Fruit fly (Drosophila melanogaster) whole organism, adult: Measurements from ENCODE around the gene CG10252.
A peak's percentile ranks its signal among the peaks of the same experiment; 100 is the strongest.

Experiments used
- CG11617 ChIP-seq: fragments of 200-800 bp; sonication (Bioruptor generic); optimal IDR thresholded peaks from 2 replicates; lab custom pipeline; 2017; ENCODE audit warnings: mild to moderate bottlenecking, missing biosample characterization, missing genetic modification reagents, missing genetic modification characterization
- CG12768 ChIP-seq: fragments of 200-800 bp; sonication (Bioruptor generic); optimal IDR thresholded peaks from 2 replicates; lab custom pipeline; 2017; ENCODE audit warnings: missing biosample characterization, missing genetic modification characterization, mild to moderate bottlenecking, moderate library complexity, missing genetic modification reagents
- CG14711 ChIP-seq: fragments of 200-800 bp; sonication (Bioruptor generic); optimal IDR thresholded peaks from 2 replicates; lab custom pipeline; 2018; ENCODE audit warnings: missing biosample characterization, mild to moderate bottlenecking, missing genetic modification characterization, moderate library complexity
- CG1620 ChIP-seq: fragments of 200-800 bp; sonication (Bioruptor generic); optimal IDR thresholded peaks from 2 replicates; lab custom pipeline; 2016; ENCODE audit warnings: missing biosample characterization, missing genetic modification characterization
- CG33017 ChIP-seq: fragments of 200-800 bp; sonication (Bioruptor generic); optimal IDR thresholded peaks from 2 replicates; lab custom pipeline; 2018; ENCODE audit warnings: missing biosample characterization, mild to moderate bottlenecking, missing genetic modification characterization, moderate library complexity
- CG5204 ChIP-seq: fragments of 200-800 bp; sonication (Bioruptor generic); optimal IDR thresholded peaks from 2 replicates; lab custom pipeline; 2016; ENCODE audit warnings: missing biosample characterization, missing genetic modification characterization
- CG7045 ChIP-seq: fragments of 200-800 bp; sonication (Bioruptor generic); optimal IDR thresholded peaks from 2 replicates; lab custom pipeline; 2017; ENCODE audit warnings: missing biosample characterization, mild to moderate bottlenecking, missing genetic modification characterization
- CG7101 ChIP-seq: fragments of 200-800 bp; sonication (Bioruptor generic); optimal IDR thresholded peaks from 2 replicates; lab custom pipeline; 2018; ENCODE audit warnings: missing biosample characterization, mild to moderate bottlenecking, missing genetic modification characterization, moderate library complexity
- Clk ChIP-seq: fragments of 200-800 bp; sonication (Bioruptor generic); optimal IDR thresholded peaks from 2 replicates; lab custom pipeline; 2017; ENCODE audit warnings: missing biosample characterization, missing genetic modification characterization
- Crg-1 ChIP-seq: fragments of 200-800 bp; sonication (Bioruptor generic); optimal IDR thresholded peaks from 2 replicates; lab custom pipeline; 2016; ENCODE audit warnings: missing biosample characterization, missing genetic modification characterization
- Hr96 ChIP-seq: fragments of 200-800 bp; sonication (Bioruptor generic); optimal IDR thresholded peaks from 2 replicates; lab custom pipeline; 2016; ENCODE audit warnings: missing biosample characterization, missing genetic modification characterization
- Mnt ChIP-seq: fragments of 200-800 bp; sonication (Bioruptor generic); optimal IDR thresholded peaks from 2 replicates; lab custom pipeline; 2016; ENCODE audit warnings: missing biosample characterization, mild to moderate bottlenecking, missing genetic modification characterization
- bab1 ChIP-seq: fragments of 200-800 bp; sonication (Bioruptor generic); optimal IDR thresholded peaks from 3 replicates; lab custom pipeline; 2019; ENCODE audit warnings: missing biosample characterization, mild to moderate bottlenecking, missing genetic modification characterization, moderate library complexity
- cic ChIP-seq: fragments of 200-800 bp; sonication (Bioruptor generic); optimal IDR thresholded peaks from 2 replicates; lab custom pipeline; 2017; ENCODE audit warnings: missing biosample characterization, mild to moderate bottlenecking, missing genetic modification characterization, moderate library complexity
- cnc ChIP-seq, 2 experiments: fragments of >200 bp; optimal IDR thresholded peaks; 2 replicates each; lab custom pipeline; 2017
- kay ChIP-seq: fragments of 200-800 bp; sonication (Bioruptor generic); peaks from one replicate; lab custom pipeline; 2016; ENCODE audit warnings: missing biosample characterization, missing genetic modification characterization, borderline replicate concordance
- ovo ChIP-seq: fragments of 200-800 bp; sonication (Bioruptor generic); optimal IDR thresholded peaks from 2 replicates; lab custom pipeline; 2016; ENCODE audit warnings: missing biosample characterization, missing genetic modification characterization
- pad ChIP-seq: fragments of 200-800 bp; sonication (Bioruptor generic); optimal IDR thresholded peaks from 3 replicates; lab custom pipeline; 2017; ENCODE audit warnings: missing biosample characterization, missing genetic modification characterization, mild to moderate bottlenecking, moderate library complexity, missing genetic modification reagents
- tj ChIP-seq: fragments of 200-800 bp; sonication (Bioruptor generic); optimal IDR thresholded peaks from 3 replicates; lab custom pipeline; 2017; ENCODE audit warnings: missing biosample characterization, mild to moderate bottlenecking, missing genetic modification characterization, moderate library complexity
- toe ChIP-seq: fragments of 200-800 bp; sonication (Bioruptor generic); optimal IDR thresholded peaks from 2 replicates; lab custom pipeline; 2016; ENCODE audit warnings: missing biosample characterization, missing genetic modification characterization

Gene CG10252

dm6 chr3R:23652525-23653108 lies 43.4 kb downstream of the CG10252 start:
- no peak for TF ChIP-seq bab1
- peak; percentile 51 for TF ChIP-seq Mnt
- peak; percentile 24 for TF ChIP-seq tj (GFP tag; lab: Kevin White, UChicago)
- peak; percentile 39 for TF ChIP-seq Hr96 (GFP tag; lab: Kevin White, UChicago)
- TF ChIP-seq kay (GFP tag; lab: Kevin White, UChicago), result no peak
- TF ChIP-seq cnc (optimal IDR thresholded peaks at IDR 0.05; lab: Kevin White, UChicago), result no peak
- peak; percentile 69 for TF ChIP-seq CG1620
- TF ChIP-seq CG7045 (GFP tag; lab: Kevin White, UChicago), result peak; percentile 84
- TF ChIP-seq CG5204 (GFP tag; lab: Kevin White, UChicago), result peak; percentile 30
- peak; percentile 74 for TF ChIP-seq Clk (GFP tag; lab: Kevin White, UChicago)
- TF ChIP-seq CG12768 (GFP tag; lab: Kevin White, UChicago), result peak; percentile 67
- TF ChIP-seq CG11617 (GFP tag; lab: Kevin White, UChicago), result peak; percentile 74
- TF ChIP-seq ovo (GFP tag; lab: Kevin White, UChicago), result peak; percentile 71
- TF ChIP-seq pad, result peak; percentile 57
- peak; percentile 57 for TF ChIP-seq cic (GFP tag; lab: Kevin White, UChicago)
- peak; percentile 66 for TF ChIP-seq CG33017 (tag; lab: Kevin White, UChicago)
- TF ChIP-seq CG7101 (tag; lab: Kevin White, UChicago), result peak; percentile 81
- peak; percentile 64 for TF ChIP-seq CG14711 (tag; lab: Kevin White, UChicago)
- TF ChIP-seq toe (GFP tag; lab: Kevin White, UChicago), result no peak
- peak; percentile 74 for TF ChIP-seq Crg-1 (GFP tag; lab: Kevin White, UChicago)

dm6 chr3R:23649831-23650230 lies 46.2 kb downstream of the CG10252 start:
- TF ChIP-seq CG14711 (tag; lab: Kevin White, UChicago) (no peak), CG7101 (tag; lab: Kevin White, UChicago) (no peak), toe (GFP tag; lab: Kevin White, UChicago) (no peak)

dm6 chr3R:23646183-23646582 lies 49.9 kb downstream of the CG10252 start:
- peak; percentile 25 for TF ChIP-seq CG14711 (tag; lab: Kevin White, UChicago)
- no peak for TF ChIP-seq CG1620
- no peak for TF ChIP-seq Crg-1 (GFP tag; lab: Kevin White, UChicago)
